Fruit fly (Drosophila melanogaster) ovary, adult (tissue): Measurements from ENCODE around the gene ninaE.

ENCODE experiments used
- CG17801 ChIP-seq: fragments of 200-800 bp; optimal IDR thresholded peaks from 2 replicates; lab custom pipeline; 2019; ENCODE audit warnings: missing biosample characterization, mild to moderate bottlenecking, missing genetic modification characterization, moderate library complexity; ENCODE audit not compliant: partially characterized antibody

Gene ninaE

dm6 chr3R:19838925-19839601, 48.9 kb downstream of the ninaE start:
- TF ChIP-seq CG17801 (GFP tag; lab: Kevin White, UChicago): no peak

dm6 chr3R:19836687-19837086, 51.3 kb downstream of the ninaE start, which contains the start of gene bnl:
bnl (minus strand) TSS chr3R:19836817.
- peak; percentile 62 for TF ChIP-seq CG17801 (GFP tag; lab: Kevin White, UChicago)
